Worm (Caenorhabditis elegans) whole organism, L4 larva: ENCODE results near the gene srab-10.

Source experiments
- F37D6.2 ChIP-seq: sonication (generic microtip); optimal IDR thresholded peaks from 2 replicates; lab custom pipeline; 2016; ENCODE audit warnings: mild to moderate bottlenecking, missing genetic modification characterization, missing compliant biosample characterization
- R02D3.7 ChIP-seq: fragments of 150-350 bp; sonication (generic microtip); optimal IDR thresholded peaks from 3 replicates; lab custom pipeline; 2014; ENCODE audit warnings: missing biosample characterization, missing genetic modification characterization
- Y75B8A.6 ChIP-seq: fragments of 200-800 bp; sonication (Bioruptor generic); IDR thresholded peaks from 2 replicates; pipeline ENCODE4 v1.3.6; 2022; ENCODE audit warnings: missing genetic modification reagents, missing genetic modification characterization, missing compliant biosample characterization
- ZK337.2 ChIP-seq: fragments of 200-800 bp; sonication (Bioruptor generic); IDR thresholded peaks from 2 replicates; pipeline ENCODE4 v1.3.6; 2022; ENCODE audit warnings: missing genetic modification reagents, missing genetic modification characterization, missing compliant biosample characterization
- ZK546.5 ChIP-seq, 2 experiments: sonication (generic microtip); optimal IDR thresholded peaks; 2 replicates each; lab custom pipeline; 2017; ENCODE audit warnings: missing biosample characterization in 2 of 2, missing genetic modification characterization in 2 of 2
- ama-1 ChIP-seq: fragments of 150-350 bp; optimal IDR thresholded peaks from 2 replicates; lab custom pipeline; 2014; ENCODE audit warnings: inconsistent platforms, mixed read lengths
- arid-1 ChIP-seq: fragments of 200-800 bp; sonication (Bioruptor generic); conservative IDR thresholded peaks from 2 replicates; pipeline ENCODE4 v1.3.6; 2022; ENCODE audit warnings: missing genetic modification reagents, missing genetic modification characterization, missing compliant biosample characterization
- attf-4 ChIP-seq: sonication (generic microtip); optimal IDR thresholded peaks from 3 replicates; lab custom pipeline; 2017; ENCODE audit warnings: missing biosample characterization, missing genetic modification characterization
- ceh-20 ChIP-seq: fragments of 200-800 bp; sonication (Bioruptor generic); IDR thresholded peaks from 2 replicates; pipeline ENCODE4 v1.3.6; 2022; ENCODE audit warnings: missing genetic modification reagents, missing genetic modification characterization, missing compliant biosample characterization
- ceh-32 ChIP-seq: sonication (generic microtip); optimal IDR thresholded peaks from 2 replicates; lab custom pipeline; 2016; ENCODE audit warnings: mild to moderate bottlenecking, missing genetic modification characterization, missing compliant biosample characterization; ENCODE audit not compliant: poor library complexity
- ceh-82 ChIP-seq: sonication (generic microtip); optimal IDR thresholded peaks from 2 replicates; lab custom pipeline; 2017; ENCODE audit warnings: missing biosample characterization, missing genetic modification characterization
- cey-2 ChIP-seq: sonication (generic microtip); optimal IDR thresholded peaks from 3 replicates; lab custom pipeline; 2017; ENCODE audit warnings: missing genetic modification characterization, mild to moderate bottlenecking, missing compliant biosample characterization, antibody characterized with exemption, borderline replicate concordance; ENCODE audit not compliant: insufficient read depth
- dmd-6 ChIP-seq: fragments of 200-800 bp; sonication (Bioruptor generic); IDR thresholded peaks from 2 replicates; pipeline ENCODE4 v1.3.6; 2022; ENCODE audit warnings: missing genetic modification reagents, missing genetic modification characterization, missing compliant biosample characterization
- dmd-9 ChIP-seq: fragments of 200-800 bp; sonication (Bioruptor generic); IDR thresholded peaks from 2 replicates; pipeline ENCODE4 v1.3.6; 2022; ENCODE audit warnings: missing genetic modification reagents, missing genetic modification characterization, missing compliant biosample characterization
- duxl-1 ChIP-seq: sonication (generic microtip); optimal IDR thresholded peaks from 2 replicates; lab custom pipeline; 2016; ENCODE audit warnings: mild to moderate bottlenecking, missing genetic modification characterization, moderate library complexity, missing compliant biosample characterization; ENCODE audit not compliant: poor library complexity
- dve-1 ChIP-seq: sonication (generic microtip); optimal IDR thresholded peaks from 2 replicates; lab custom pipeline; 2017; ENCODE audit warnings: antibody characterized with exemption, mild to moderate bottlenecking, missing genetic modification characterization, missing compliant biosample characterization; ENCODE audit not compliant: insufficient read depth
- fkh-10 ChIP-seq: fragments of 150-350 bp; optimal IDR thresholded peaks from 2 replicates; lab custom pipeline; 2014; ENCODE audit warnings: missing biosample characterization, missing genetic modification reagents, missing genetic modification characterization
- lin-15B ChIP-seq: fragments of 150-350 bp; sonication (generic microtip); optimal IDR thresholded peaks from 3 replicates; lab custom pipeline; 2014; ENCODE audit warnings: missing biosample characterization, missing genetic modification characterization
- lin-39 ChIP-seq: fragments of 150-350 bp; optimal IDR thresholded peaks from 2 replicates; lab custom pipeline; 2014; ENCODE audit warnings: missing biosample characterization, missing genetic modification reagents, missing genetic modification characterization
- lsy-2 ChIP-seq, 2 experiments: fragments of 150-350 bp in 1 of 2; sonication (generic microtip) in 1 of 2; optimal IDR thresholded peaks; 2 replicates each; lab custom pipeline; 2014 to 2017; ENCODE audit warnings: missing biosample characterization in 2 of 2, missing genetic modification characterization in 2 of 2
- mdl-1 ChIP-seq, 2 experiments: fragments of 150-350 bp in 1 of 2; sonication (generic microtip) in 1 of 2; optimal IDR thresholded peaks; 2 replicates each; lab custom pipeline; 2014 to 2017; ENCODE audit warnings: missing biosample characterization in 2 of 2, missing genetic modification characterization in 2 of 2
- mdt-29 ChIP-seq: fragments of 200-800 bp; sonication (Bioruptor generic); IDR thresholded peaks from 2 replicates; pipeline ENCODE4 v1.3.6; 2022; ENCODE audit warnings: missing genetic modification reagents, missing genetic modification characterization, missing compliant biosample characterization
- mxl-2 ChIP-seq: fragments of 200-800 bp; sonication (Bioruptor generic); conservative IDR thresholded peaks from 2 replicates; pipeline ENCODE4 v1.3.6; 2022; ENCODE audit warnings: missing genetic modification reagents, missing genetic modification characterization, missing compliant biosample characterization
- nhr-10 ChIP-seq: fragments of 150-350 bp; optimal IDR thresholded peaks from 2 replicates; lab custom pipeline; 2014; ENCODE audit warnings: missing biosample characterization, missing genetic modification characterization
- nhr-102 ChIP-seq: sonication (generic microtip); optimal IDR thresholded peaks from 2 replicates; lab custom pipeline; 2016; ENCODE audit warnings: mild to moderate bottlenecking, missing genetic modification characterization, moderate library complexity, missing compliant biosample characterization
- nhr-237 ChIP-seq: sonication (generic microtip); optimal IDR thresholded peaks from 2 replicates; lab custom pipeline; 2017; ENCODE audit warnings: missing biosample characterization, missing genetic modification characterization
- nhr-28 ChIP-seq: fragments of 150-350 bp; optimal IDR thresholded peaks from 2 replicates; lab custom pipeline; 2014; ENCODE audit warnings: missing biosample characterization, missing genetic modification characterization
- nhr-48 ChIP-seq: sonication (generic microtip); optimal IDR thresholded peaks from 2 replicates; lab custom pipeline; 2016; ENCODE audit warnings: mild to moderate bottlenecking, missing genetic modification characterization, missing compliant biosample characterization
- nhr-77 ChIP-seq: fragments of 150-350 bp; optimal IDR thresholded peaks from 2 replicates; lab custom pipeline; 2014; ENCODE audit warnings: missing biosample characterization, missing genetic modification characterization
- pha-4 ChIP-seq, 2 experiments: fragments of 150-350 bp in 1 of 2; fragments of 200-800 bp in 1 of 2; sonication (Bioruptor generic) in 1 of 2; IDR thresholded peaks in 1 of 2; optimal IDR thresholded peaks in 1 of 2; 2 replicates each; pipeline versions ENCODE4 v1.3.6 to Lab custom; 2014 to 2022; ENCODE audit warnings: missing genetic modification characterization in 2 of 2, missing genetic modification reagents in 2 of 2, missing biosample characterization in 1 of 2, missing compliant biosample characterization in 1 of 2
- php-3 ChIP-seq: fragments of 200-800 bp; sonication (Bioruptor generic); IDR thresholded peaks from 2 replicates; pipeline ENCODE4 v1.3.6; 2022; ENCODE audit warnings: missing genetic modification reagents, missing genetic modification characterization, missing compliant biosample characterization
- pqm-1 ChIP-seq: sonication (generic microtip); optimal IDR thresholded peaks from 2 replicates; lab custom pipeline; 2017; ENCODE audit warnings: missing biosample characterization, missing genetic modification characterization
- set-16 ChIP-seq: fragments of 200-800 bp; sonication (Bioruptor generic); IDR thresholded peaks from 2 replicates; pipeline ENCODE4 v1.3.6; 2022; ENCODE audit warnings: missing genetic modification reagents, missing genetic modification characterization, missing compliant biosample characterization
- skn-1 ChIP-seq: fragments of 150-350 bp; optimal IDR thresholded peaks from 2 replicates; lab custom pipeline; 2014; ENCODE audit warnings: missing biosample characterization, missing genetic modification characterization
- snpc-1.2 ChIP-seq: fragments of 200-800 bp; sonication (Bioruptor generic); IDR thresholded peaks from 2 replicates; pipeline ENCODE4 v1.3.6; 2022; ENCODE audit warnings: missing genetic modification reagents, missing genetic modification characterization, missing compliant biosample characterization
- snpc-4 ChIP-seq: fragments of 150-350 bp; optimal IDR thresholded peaks from 2 replicates; lab custom pipeline; 2014; ENCODE audit warnings: missing biosample characterization, missing genetic modification characterization
- unc-62 ChIP-seq, 3 experiments: fragments of 150-350 bp in 1 of 3; sonication (generic microtip); optimal IDR thresholded peaks in 2 of 3; peaks in 1 of 3; 1 replicate in 1 of 3; 2 replicates in 2 of 3; lab custom pipeline; 2014 to 2017; ENCODE audit warnings: missing biosample characterization in 3 of 3, missing genetic modification characterization in 3 of 3, missing genetic modification reagents in 3 of 3, missing genotype in 1 of 3
- vab-7 ChIP-seq: fragments of 200-800 bp; sonication (Bioruptor generic); IDR thresholded peaks from 2 replicates; pipeline ENCODE4 v1.3.6; 2022; ENCODE audit warnings: missing genetic modification reagents, missing genetic modification characterization, missing compliant biosample characterization
- zfp-2 ChIP-seq: sonication (generic microtip); optimal IDR thresholded peaks from 2 replicates; lab custom pipeline; 2016; ENCODE audit warnings: mild to moderate bottlenecking, missing genetic modification characterization, missing compliant biosample characterization
- zfp-3 ChIP-seq: fragments of 200-800 bp; sonication (Bioruptor generic); conservative IDR thresholded peaks from 2 replicates; pipeline ENCODE4 v1.3.6; 2022; ENCODE audit warnings: missing genetic modification reagents, missing genetic modification characterization, missing compliant biosample characterization
- ztf-7 ChIP-seq: fragments of 150-350 bp; optimal IDR thresholded peaks from 2 replicates; lab custom pipeline; 2014; ENCODE audit warnings: missing biosample characterization, missing genetic modification characterization

srab-10 gene

ce11 chrV:3113751-3114150 is 30.6 kb downstream of the srab-10 start, which contains the start of gene Y73C8C.8:
Y73C8C.8 (minus strand) TSS chrV:3113851.
- TF ChIP-seq dmd-6, result no peak
- no peak for TF ChIP-seq nhr-10 (tag; lab: Kevin White, UChicago)
- TF ChIP-seq mxl-2 (GFP tag; lab: Robert Waterston, UW), result no peak
- no peak for TF ChIP-seq dve-1
- no peak for TF ChIP-seq skn-1 (tag; lab: Kevin White, UChicago)
- TF ChIP-seq ceh-82 (tag; lab: Kevin White, UChicago), result no peak
- no peak for TF ChIP-seq ztf-7
- no peak for TF ChIP-seq vab-7 (GFP tag; lab: Robert Waterston, UW)
- no peak for TF ChIP-seq R02D3.7
- no peak for TF ChIP-seq php-3 (GFP tag; lab: Robert Waterston, UW)
- TF ChIP-seq nhr-237 (tag; lab: Kevin White, UChicago), result no peak
- TF ChIP-seq snpc-4 (tag; lab: Kevin White, UChicago), result no peak
- no peak for TF ChIP-seq ZK546.5 (tag; optimal IDR thresholded peaks at IDR 0.05; lab: Kevin White, UChicago)
- TF ChIP-seq snpc-1.2 (GFP tag; lab: Robert Waterston, UW), result no peak
- no peak for TF ChIP-seq ZK337.2 (GFP tag; lab: Robert Waterston, UW)

- TF ChIP-seq nhr-77 (tag; lab: Kevin White, UChicago) (no peak), nhr-28 (tag; lab: Kevin White, UChicago) (peak; percentile 85), pqm-1 (tag; lab: Kevin White, UChicago) (peak; percentile 66), unc-62 (GFP tag; optimal IDR thresholded peaks at IDR 0.05 in 1 of 2; lab: Kevin White, UChicago) (peak in 1 of 2 experiments; percentile 53), unc-62 (tag; optimal IDR thresholded peaks at IDR 0.05; lab: Kevin White, UChicago) (no peak)
These were observed 32.2 kb downstream of the srab-10 start for ce11 chrV:3112198-3112597.

DNA sequence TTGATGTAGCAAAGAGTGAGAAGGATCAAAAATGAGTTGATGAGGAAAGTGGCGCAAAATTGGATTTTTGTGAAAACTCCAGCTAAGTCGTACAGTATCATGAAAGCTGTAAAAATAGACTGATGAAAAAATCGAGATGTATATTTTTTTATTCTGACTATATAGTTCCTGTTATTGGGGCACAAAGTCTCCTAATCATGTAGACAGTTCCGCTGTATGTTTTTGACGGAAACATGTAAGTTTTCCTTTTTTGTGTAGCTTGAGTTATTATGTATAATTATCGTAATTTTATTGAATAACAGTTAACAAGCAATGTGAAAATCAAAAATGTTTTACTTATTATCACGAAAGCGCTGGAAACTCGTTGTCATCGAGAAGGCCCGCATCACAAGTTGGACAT is 36.9 kb downstream of the srab-10 start, which contains the start of gene str-68:
Gene str-68, minus strand, starts transcription at position 101 of the 400 bp plus-strand sequence.
- TF ChIP-seq lin-15B (tag; lab: Kevin White, UChicago) (no peak), attf-4 (tag; lab: Kevin White, UChicago) (no peak), F37D6.2 (tag; lab: Kevin White, UChicago) (no peak), mdt-29 (GFP tag; lab: Robert Waterston, UW) (no peak), cey-2 (tag; lab: Kevin White, UChicago) (no peak), mdl-1 (tag; optimal IDR thresholded peaks at IDR 0.05; lab: Kevin White, UChicago) (no peak), snpc-1.2 (GFP tag; lab: Robert Waterston, UW) (no peak), arid-1 (no peak)

- TF ChIP-seq ceh-32 (tag; lab: Kevin White, UChicago) (no peak), Y75B8A.6 (GFP tag; lab: Robert Waterston, UW) (no peak), lsy-2 (tag; optimal IDR thresholded peaks at IDR 0.05; lab: Kevin White, UChicago) (no peak), pqm-1 (tag; lab: Kevin White, UChicago) (no peak), nhr-102 (tag; lab: Kevin White, UChicago) (no peak), fkh-10 (GFP tag; lab: Kevin White, UChicago) (no peak), ama-1 (lab: Kevin White, UChicago) (no peak), pha-4 (GFP tag; IDR thresholded peaks at IDR 0.05; lab: Robert Waterston, UW) (no peak), pha-4 (tag; optimal IDR thresholded peaks at IDR 0.05; lab: Kevin White, UChicago) (no peak), nhr-48 (tag; lab: Kevin White, UChicago) (no peak), zfp-2 (tag; lab: Kevin White, UChicago) (no peak), duxl-1 (no peak), zfp-3 (GFP tag; lab: Robert Waterston, UW) (no peak), set-16 (GFP tag; lab: Robert Waterston, UW) (no peak), dmd-9 (GFP tag; lab: Robert Waterston, UW) (no peak), ztf-7 (no peak), nhr-28 (tag; lab: Kevin White, UChicago) (no peak), ceh-20 (GFP tag; lab: Robert Waterston, UW) (no peak), lin-39 (tag; lab: Kevin White, UChicago) (no peak)
- TF ChIP-seq, all 104 proteins: peak for 0
These were observed 37.6 kb downstream of the srab-10 start for ce11 chrV:3106785-3107184.
